Fruit fly (Drosophila melanogaster) S2 (cell line): ENCODE results near the gene clumsy.
A peak's percentile ranks its signal among the peaks of the same experiment; 100 is the strongest.

ENCODE experiments used
- CG8478 ChIP-seq: fragments of >200 bp; optimal IDR thresholded peaks from 2 replicates; lab custom pipeline; 2018
- CTCF ChIP-seq, 2 experiments: fragments of >200 bp; optimal IDR thresholded peaks; 2 replicates each; lab custom pipeline; 2018

The clumsy gene

DNA sequence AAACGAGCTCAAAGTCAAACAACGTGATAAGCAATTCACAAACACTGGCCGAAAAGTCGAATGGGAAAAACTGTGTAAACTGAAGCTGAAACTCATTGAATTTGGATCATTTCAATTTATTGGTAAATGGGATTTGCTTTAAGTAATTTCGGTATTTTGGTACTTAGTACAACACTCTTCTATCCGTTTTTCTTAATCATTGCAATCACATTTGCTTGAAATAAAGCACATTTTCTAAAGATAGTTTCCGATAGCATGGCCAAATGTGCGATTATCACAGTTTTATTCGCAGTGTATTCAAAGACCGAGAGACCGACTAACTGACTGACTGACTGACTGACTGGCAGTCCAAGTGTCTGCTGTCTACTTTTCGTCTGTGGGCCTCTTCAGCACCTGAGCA is 9.8 kb upstream of the clumsy start:
- TF ChIP-seq CTCF (optimal IDR thresholded peaks at IDR 0.05; lab: Kevin White, UChicago) (no peak), CG8478 (lab: Kevin White, UChicago) (no peak)

DNA sequence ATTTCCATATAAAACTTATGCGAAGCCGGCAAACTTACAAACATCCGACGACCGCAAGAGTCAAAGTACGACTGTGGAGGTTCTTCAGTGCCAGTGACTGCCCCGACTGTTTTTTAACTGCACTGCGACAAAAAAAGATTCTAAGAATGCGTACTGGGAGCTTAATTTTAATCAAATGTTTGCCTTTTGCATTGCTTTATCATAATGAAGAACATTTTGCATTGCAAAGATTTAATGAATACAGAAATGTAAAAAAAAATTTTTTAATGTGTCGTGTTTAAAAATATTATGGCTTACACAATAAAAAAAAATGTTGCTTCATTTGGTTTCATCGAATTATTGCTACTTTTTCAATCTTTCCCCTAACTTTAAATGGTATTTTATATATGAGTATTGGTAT is 9.1 kb upstream of the clumsy start:
- TF ChIP-seq CTCF (optimal IDR thresholded peaks at IDR 0.05; lab: Kevin White, UChicago) (no peak), CG8478 (lab: Kevin White, UChicago) (no peak)

- no peak for TF ChIP-seq CG8478 (lab: Kevin White, UChicago)
- no peak for TF ChIP-seq CTCF (optimal IDR thresholded peaks at IDR 0.05; lab: Kevin White, UChicago)
Measured at dm6 chr2L:21198633-21199264, 7.5 kb upstream of the clumsy start, which contains the start of gene Ret. Gene Ret, minus strand, starts transcription at chr2L:21198762.

- TF ChIP-seq CTCF (optimal IDR thresholded peaks at IDR 0.05; lab: Kevin White, UChicago) (no peak), CG8478 (lab: Kevin White, UChicago) (no peak)
Measured at dm6 chr2L:21200275-21200674, 6.0 kb upstream of the clumsy start, which contains the start of gene CG31624. Gene CG31624, minus strand, starts transcription at chr2L:21200375.

DNA sequence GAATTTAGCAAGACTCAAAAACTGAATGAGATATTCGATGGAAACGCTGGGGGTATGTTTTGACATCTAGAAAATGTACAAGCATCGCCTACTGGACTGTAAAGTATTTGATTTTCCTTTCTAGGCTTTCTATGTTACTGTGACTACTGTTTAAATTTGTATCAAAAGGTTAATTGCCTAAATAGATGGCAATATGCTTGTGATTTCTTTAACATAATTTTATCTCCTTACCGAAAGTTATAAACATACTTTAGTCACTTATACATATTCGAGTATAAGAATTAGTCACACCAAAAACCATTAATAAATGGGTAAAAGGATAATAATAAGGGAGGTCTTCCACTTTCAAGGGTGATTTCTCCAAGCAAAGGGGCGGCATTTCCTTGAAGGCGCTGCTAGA is 3.6 kb upstream of the clumsy start, which contains the start of gene CG31988:
Gene CG31988 (minus strand): TSS at position 101 of the 400 bp plus-strand sequence.
- no peak for TF ChIP-seq CG8478 (lab: Kevin White, UChicago)
- no peak for TF ChIP-seq CTCF (optimal IDR thresholded peaks at IDR 0.05; lab: Kevin White, UChicago)

DNA sequence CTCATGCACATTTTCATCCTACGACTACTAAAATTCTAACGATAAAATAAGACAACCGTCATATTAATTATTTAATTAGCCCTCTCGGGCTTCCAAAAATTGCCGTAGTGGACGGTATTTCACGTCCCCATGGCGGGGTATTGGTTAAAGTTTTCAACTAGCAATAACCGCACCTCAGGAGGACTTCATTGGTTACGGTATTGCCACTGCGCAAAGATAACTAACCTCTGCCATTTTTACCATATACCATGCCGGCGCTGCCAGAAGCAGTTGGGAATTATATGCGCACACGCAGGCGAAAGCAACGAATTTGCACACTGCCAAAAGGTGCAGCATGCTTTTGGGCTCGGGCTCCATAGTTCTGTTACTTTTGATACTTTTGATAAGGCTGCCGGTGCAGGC is 8.7 kb downstream of the clumsy start:
- TF ChIP-seq CTCF (optimal IDR thresholded peaks at IDR 0.05; lab: Kevin White, UChicago) = no peak
- no peak for TF ChIP-seq CG8478 (lab: Kevin White, UChicago)

dm6 chr2L:21218240-21218911 is 12.1 kb downstream of the clumsy start, which contains the start of gene CG8679:
Gene CG8679, minus strand, starts transcription at chr2L:21218544.
- TF ChIP-seq CTCF (optimal IDR thresholded peaks at IDR 0.05; lab: Kevin White, UChicago) (peak; percentile 37 to 57), CG8478 (lab: Kevin White, UChicago) (no peak)

DNA sequence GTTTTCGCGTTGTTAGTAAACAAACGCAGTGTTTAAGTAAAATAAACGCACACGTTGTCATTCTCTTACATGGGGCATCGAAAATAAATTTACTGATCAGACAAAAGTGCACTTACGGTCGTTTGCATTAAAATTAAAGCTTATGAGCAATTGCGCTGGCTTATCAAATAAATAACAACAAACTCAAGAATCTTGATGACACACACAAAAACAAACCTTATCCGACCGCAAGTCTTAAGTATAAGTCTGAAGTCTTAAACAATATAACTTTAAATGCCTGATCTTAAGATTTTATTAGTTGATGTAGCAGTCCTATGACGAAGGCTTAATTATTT is 12.6 kb downstream of the clumsy start:
- TF ChIP-seq CG8478 (lab: Kevin White, UChicago) (no peak), CTCF (optimal IDR thresholded peaks at IDR 0.05; lab: Kevin White, UChicago) (no peak)

DNA sequence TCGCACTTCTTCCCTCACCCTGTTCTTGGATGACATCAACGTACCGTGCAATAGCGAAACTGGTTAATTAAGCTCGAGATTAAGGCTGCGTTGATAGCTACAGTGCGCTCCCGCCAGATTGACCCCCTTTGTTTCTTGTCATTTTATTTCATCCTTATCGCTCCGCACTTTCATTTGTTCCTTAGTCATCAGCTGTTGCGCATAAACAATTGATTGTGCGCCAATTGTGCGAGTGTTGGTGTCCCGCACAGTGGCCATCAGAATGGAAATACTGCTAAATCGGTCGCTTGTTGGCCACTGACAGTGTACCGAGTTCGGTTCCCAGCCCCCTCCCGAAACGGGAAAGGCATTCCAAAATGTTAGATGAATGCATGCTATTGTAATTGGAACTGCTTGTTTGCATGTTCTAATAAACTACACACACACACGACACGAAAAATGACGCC is 13.4 kb downstream of the clumsy start:
- TF ChIP-seq CG8478 (lab: Kevin White, UChicago) (no peak), CTCF (optimal IDR thresholded peaks at IDR 0.05; lab: Kevin White, UChicago) (no peak)

dm6 chr2L:21220396-21220795 is 14.1 kb downstream of the clumsy start, which contains the start of gene Atg18b:
Gene Atg18b, minus strand, starts transcription at chr2L:21220572.
- TF ChIP-seq CTCF (optimal IDR thresholded peaks at IDR 0.05; lab: Kevin White, UChicago) = no peak
- TF ChIP-seq CG8478 (lab: Kevin White, UChicago) = no peak

- no peak for TF ChIP-seq CG8478 (lab: Kevin White, UChicago)
- TF ChIP-seq CTCF (optimal IDR thresholded peaks at IDR 0.05; lab: Kevin White, UChicago) = peak; percentile 19 to 44
Measured at dm6 chr2L:21221114-21221578, 14.9 kb downstream of the clumsy start, which contains the start of gene CG8677. Gene CG8677, plus strand, starts transcription at chr2L:21221312.

DNA sequence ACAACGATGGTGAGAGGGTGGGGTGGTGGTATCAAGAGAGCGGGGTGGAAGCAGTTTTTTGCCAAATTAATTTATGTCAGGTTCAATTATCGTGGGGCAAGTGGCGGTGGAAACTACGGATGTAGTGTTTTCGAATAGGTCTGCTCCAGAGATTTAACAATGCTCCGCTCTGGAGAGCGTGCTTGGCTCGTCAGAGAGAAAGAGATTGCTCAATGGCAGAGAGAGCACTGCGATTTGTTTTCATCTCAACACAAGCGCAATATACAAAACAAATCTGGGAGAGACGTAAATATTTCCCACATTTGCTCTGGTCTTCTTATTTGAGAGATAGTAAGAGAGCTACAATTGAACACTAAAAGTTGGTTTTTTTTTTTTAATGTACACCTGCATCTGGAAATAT is 15.5 kb downstream of the clumsy start:
- TF ChIP-seq CTCF (optimal IDR thresholded peaks at IDR 0.05; lab: Kevin White, UChicago) (no peak), CG8478 (lab: Kevin White, UChicago) (no peak)

DNA sequence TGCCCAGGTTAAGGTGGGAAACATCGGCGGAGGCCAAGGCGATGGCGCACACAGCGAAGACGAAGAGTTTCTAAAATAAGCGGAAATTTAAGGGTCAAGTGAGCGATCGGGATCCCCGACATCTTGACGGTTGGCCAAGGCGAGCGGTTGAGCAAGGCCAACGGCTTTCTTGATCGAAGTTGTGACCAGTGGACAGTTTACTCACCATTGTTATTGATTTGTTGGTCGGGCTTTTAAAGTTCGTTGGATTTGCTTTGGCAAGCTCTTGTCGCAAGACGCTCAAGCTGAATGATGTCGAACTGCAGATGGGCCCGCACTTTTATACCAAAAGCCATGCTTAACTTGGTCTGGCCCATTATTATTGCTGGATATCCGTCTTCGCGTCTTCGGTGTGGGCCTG is 27.1 kb downstream of the clumsy start:
- TF ChIP-seq CTCF (optimal IDR thresholded peaks at IDR 0.05; lab: Kevin White, UChicago) (no peak), CG8478 (lab: Kevin White, UChicago) (no peak)

DNA sequence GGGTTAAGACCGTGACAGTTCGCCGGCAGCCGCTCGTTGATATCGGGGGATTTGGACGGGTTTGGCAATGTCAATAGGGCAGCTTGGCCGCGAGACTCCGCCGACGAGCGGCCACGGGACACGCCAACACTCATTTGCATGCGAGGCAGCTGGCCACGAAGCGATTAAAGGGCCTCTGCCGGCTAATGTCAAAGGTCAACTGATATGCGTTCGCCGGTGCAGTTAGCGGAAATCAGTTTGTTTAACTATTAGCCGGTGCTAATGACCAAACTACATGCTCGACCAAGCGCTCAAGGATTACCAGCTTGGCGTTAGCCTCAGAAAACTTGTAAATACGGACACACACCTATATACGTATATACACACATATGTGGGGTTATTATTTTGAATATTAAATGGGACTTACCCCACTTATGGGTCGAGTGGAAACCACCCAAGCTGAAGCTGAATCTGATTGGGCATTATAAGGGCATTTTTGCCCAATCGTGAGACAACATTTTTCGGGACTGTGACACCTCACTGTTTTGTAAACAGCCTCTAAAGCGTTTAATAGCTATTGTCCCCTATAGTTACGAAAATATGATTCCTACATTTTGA is 28.2 kb downstream of the clumsy start:
- no peak for TF ChIP-seq CTCF (optimal IDR thresholded peaks at IDR 0.05; lab: Kevin White, UChicago)

DNA sequence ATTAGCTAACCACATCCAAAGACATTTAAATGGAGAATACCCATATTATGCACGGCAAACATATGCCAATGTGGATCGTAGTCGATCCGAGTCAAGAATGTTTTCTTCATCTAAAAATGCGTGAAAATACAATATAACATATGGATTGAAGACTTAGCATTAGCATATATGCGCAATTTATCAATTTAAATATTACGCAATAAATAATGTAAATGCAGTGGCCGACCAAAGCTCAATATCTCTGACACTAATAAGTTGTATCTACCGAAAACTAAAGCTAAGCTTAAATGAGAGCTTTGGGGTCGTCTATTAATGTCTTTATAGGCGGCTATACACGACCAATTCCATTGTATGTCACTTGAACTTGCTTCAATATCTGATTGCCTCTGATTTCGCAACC is 29.2 kb downstream of the clumsy start:
- TF ChIP-seq CTCF (optimal IDR thresholded peaks at IDR 0.05; lab: Kevin White, UChicago) (no peak), CG8478 (lab: Kevin White, UChicago) (no peak)
